Worm (Caenorhabditis elegans) whole organism, L3 larva: ENCODE results near the gene lpd-7.

Experiments
- ama-1 ChIP-seq: fragments of 150-350 bp; optimal IDR thresholded peaks from 2 replicates; lab custom pipeline; 2018
- ceh-28 ChIP-seq: fragments of 150-350 bp; optimal IDR thresholded peaks from 2 replicates; lab custom pipeline; 2014; ENCODE audit warnings: missing biosample characterization, missing genetic modification reagents, missing genetic modification characterization
- daf-12 ChIP-seq: fragments of 150-350 bp; optimal IDR thresholded peaks from 2 replicates; lab custom pipeline; 2014; ENCODE audit warnings: missing biosample characterization, missing genetic modification reagents, missing genetic modification characterization
- egl-27 ChIP-seq: sonication (generic microtip); optimal IDR thresholded peaks from 4 replicates; lab custom pipeline; 2017; ENCODE audit warnings: missing biosample characterization, missing genetic modification reagents, missing genetic modification characterization
- elt-1 ChIP-seq: fragments of 150-350 bp; optimal IDR thresholded peaks from 2 replicates; lab custom pipeline; 2014; ENCODE audit warnings: missing biosample characterization, missing genetic modification characterization
- lin-15B ChIP-seq: fragments of 150-350 bp; optimal IDR thresholded peaks from 2 replicates; lab custom pipeline; 2014; ENCODE audit warnings: missing biosample characterization, missing genetic modification characterization
- lsy-12 ChIP-seq: sonication (generic microtip); optimal IDR thresholded peaks from 2 replicates; lab custom pipeline; 2016; ENCODE audit warnings: mild to moderate bottlenecking, missing genetic modification characterization, missing compliant biosample characterization
- nhr-76 ChIP-seq: fragments of 150-350 bp; sonication (generic microtip); optimal IDR thresholded peaks from 5 replicates; lab custom pipeline; 2014; ENCODE audit warnings: missing biosample characterization, missing genetic modification characterization
- pha-4 ChIP-seq: fragments of 150-350 bp; optimal IDR thresholded peaks from 2 replicates; lab custom pipeline; 2014; ENCODE audit warnings: missing biosample characterization, missing genetic modification reagents, missing genetic modification characterization
- pqm-1 ChIP-seq: fragments of 150-350 bp; optimal IDR thresholded peaks from 2 replicates; lab custom pipeline; 2017; ENCODE audit warnings: missing biosample characterization, missing genetic modification characterization, inconsistent platforms
- sea-2 ChIP-seq: fragments of 150-350 bp; sonication (generic microtip); optimal IDR thresholded peaks from 4 replicates; lab custom pipeline; 2014; ENCODE audit warnings: missing biosample characterization, missing genetic modification reagents, missing genetic modification characterization
- zag-1 ChIP-seq: fragments of 150-350 bp; optimal IDR thresholded peaks from 2 replicates; lab custom pipeline; 2014; ENCODE audit warnings: missing biosample characterization, missing genetic modification characterization
- ztf-11 ChIP-seq: fragments of 150-350 bp; optimal IDR thresholded peaks from 2 replicates; lab custom pipeline; 2014; ENCODE audit warnings: missing biosample characterization, missing genetic modification characterization
- ztf-4 ChIP-seq: fragments of 150-350 bp; optimal IDR thresholded peaks from 2 replicates; lab custom pipeline; 2014; ENCODE audit warnings: missing biosample characterization, missing genetic modification characterization

DNA sequence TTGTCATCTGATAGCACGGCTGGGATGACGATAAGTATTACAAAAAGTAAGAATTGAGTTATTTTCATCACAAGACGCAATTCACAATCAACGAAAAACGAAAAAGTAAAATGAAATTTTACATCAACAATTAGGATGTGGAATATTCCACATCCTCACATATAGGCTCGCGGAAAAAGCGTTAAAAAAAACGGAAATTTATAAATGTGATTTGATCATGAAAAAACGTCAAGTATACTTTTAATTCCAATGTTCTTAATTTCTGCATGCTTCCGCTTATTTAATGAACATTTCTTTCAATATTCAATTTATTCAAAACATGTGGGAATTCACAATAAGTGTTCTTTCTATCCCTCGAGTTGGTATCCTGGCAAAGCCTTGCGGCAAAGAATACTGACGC, 35.1 kb downstream of the lpd-7 start, which contains the start of gene T04A6.3:
- no peak for TF ChIP-seq zag-1
- no peak for TF ChIP-seq ztf-11 (tag; lab: Kevin White, UChicago)
- no peak for TF ChIP-seq daf-12
- TF ChIP-seq elt-1 (tag; lab: Kevin White, UChicago) = no peak
- TF ChIP-seq nhr-76 (tag; lab: Kevin White, UChicago) = no peak
- TF ChIP-seq pha-4 (tag; lab: Kevin White, UChicago) = no peak
- no peak for TF ChIP-seq egl-27 (tag; lab: Kevin White, UChicago)
- TF ChIP-seq ceh-28 (tag; lab: Kevin White, UChicago) = no peak
- no peak for TF ChIP-seq ztf-4 (tag; lab: Kevin White, UChicago)
- TF ChIP-seq lsy-12 = no peak
- no peak for TF ChIP-seq lin-15B (tag; lab: Kevin White, UChicago)
- no peak for TF ChIP-seq sea-2
- TF ChIP-seq pqm-1 (tag; lab: Kevin White, UChicago) = no peak
- no peak for TF ChIP-seq ama-1
